Fruit fly (Drosophila melanogaster) S2 (cell line): ENCODE measurements around the gene crp.

Experiments
- CG8478 ChIP-seq: fragments of >200 bp; optimal IDR thresholded peaks from 2 replicates; lab custom pipeline; 2018
- CTCF ChIP-seq, 2 experiments: fragments of >200 bp; optimal IDR thresholded peaks; 2 replicates each; lab custom pipeline; 2018

The crp gene

dm6 chr2L:16315844-16316243 is 28.3 kb upstream of the crp start:
- no peak for TF ChIP-seq CG8478 (lab: Kevin White, UChicago)
- TF ChIP-seq CTCF (optimal IDR thresholded peaks at IDR 0.05; lab: Kevin White, UChicago): no peak

- TF ChIP-seq CTCF (optimal IDR thresholded peaks at IDR 0.05; lab: Kevin White, UChicago) (no peak), CG8478 (lab: Kevin White, UChicago) (no peak)
Observed at dm6 chr2L:16315027-16315426, 27.5 kb upstream of the crp start.

- peak in 1 of 2 experiments; percentile 6 for TF ChIP-seq CTCF (optimal IDR thresholded peaks at IDR 0.05; lab: Kevin White, UChicago)
- no peak for TF ChIP-seq CG8478 (lab: Kevin White, UChicago)
Observed at dm6 chr2L:16310648-16311047, 23.1 kb upstream of the crp start, which contains the start of the genes cni and fzy. Gene cni, minus strand, starts transcription at chr2L:16310726. Gene fzy, plus strand, starts transcription at chr2L:16310956.

- TF ChIP-seq CTCF (optimal IDR thresholded peaks at IDR 0.05; lab: Kevin White, UChicago) (no peak), CG8478 (lab: Kevin White, UChicago) (no peak)
Observed at dm6 chr2L:16307026-16307703, 19.6 kb upstream of the crp start, which contains the start of the genes CG5861 and Syx5. Gene CG5861, minus strand, starts transcription at chr2L:16307298. Gene Syx5, plus strand, starts transcription at chr2L:16307346.

- TF ChIP-seq CG8478 (lab: Kevin White, UChicago): no peak
- peak in 1 of 2 experiments; percentile 18 for TF ChIP-seq CTCF (optimal IDR thresholded peaks at IDR 0.05; lab: Kevin White, UChicago)
Observed at dm6 chr2L:16302773-16303279, 15.3 kb upstream of the crp start, which contains the start of gene GMF. Gene GMF, minus strand, starts transcription at chr2L:16302954.

dm6 chr2L:16299466-16300311 is 12.2 kb upstream of the crp start, which contains the start of the genes heix and CG17328:
Gene heix, minus strand, starts transcription at chr2L:16299858.
Gene CG17328, plus strand, starts transcription at chr2L:16299943.
- no peak for TF ChIP-seq CTCF (optimal IDR thresholded peaks at IDR 0.05; lab: Kevin White, UChicago)
- no peak for TF ChIP-seq CG8478 (lab: Kevin White, UChicago)

- TF ChIP-seq CG8478 (lab: Kevin White, UChicago) (no peak), CTCF (optimal IDR thresholded peaks at IDR 0.05; lab: Kevin White, UChicago) (no peak)
Observed at dm6 chr2L:16293703-16294233, 6.2 kb upstream of the crp start, which contains the start of gene Cyp303a1. Gene Cyp303a1, plus strand, starts transcription at chr2L:16294183.

dm6 chr2L:16292975-16293501 is 5.5 kb upstream of the crp start, which contains the start of gene CG13258:
Gene CG13258, minus strand, starts transcription at chr2L:16293025.
- TF ChIP-seq CTCF (optimal IDR thresholded peaks at IDR 0.05; lab: Kevin White, UChicago) (no peak), CG8478 (lab: Kevin White, UChicago) (no peak)

- TF ChIP-seq CTCF (optimal IDR thresholded peaks at IDR 0.05; lab: Kevin White, UChicago): no peak
- TF ChIP-seq CG8478 (lab: Kevin White, UChicago): no peak
Observed at dm6 chr2L:16290984-16291383, 3.5 kb upstream of the crp start, which contains the start of gene CG17329. Gene CG17329, plus strand, starts transcription at chr2L:16291284.

dm6 chr2L:16288393-16288731 is 832 bp upstream of the crp start:
- TF ChIP-seq CG8478 (lab: Kevin White, UChicago): no peak
- TF ChIP-seq CTCF (optimal IDR thresholded peaks at IDR 0.05; lab: Kevin White, UChicago): no peak

- no peak for TF ChIP-seq CG8478 (lab: Kevin White, UChicago)
- no peak for TF ChIP-seq CTCF (optimal IDR thresholded peaks at IDR 0.05; lab: Kevin White, UChicago)
Observed at dm6 chr2L:16287006-16287601, 426 bp downstream of the crp start.

- TF ChIP-seq CTCF (optimal IDR thresholded peaks at IDR 0.05; lab: Kevin White, UChicago) (peak in 1 of 2 experiments; percentile 3), CG8478 (lab: Kevin White, UChicago) (no peak)
Observed at dm6 chr2L:16286360-16287005, 1.0 kb downstream of the crp start.

- TF ChIP-seq CTCF (optimal IDR thresholded peaks at IDR 0.05; lab: Kevin White, UChicago) (no peak), CG8478 (lab: Kevin White, UChicago) (no peak)
Observed at dm6 chr2L:16285692-16286359, 1.7 kb downstream of the crp start.
